Worm (Caenorhabditis elegans) whole organism, L4/young adult: ENCODE data around the gene srsx-25.

Source experiments
- W03F9.2 ChIP-seq: fragments of 150-350 bp; optimal IDR thresholded peaks from 2 replicates; lab custom pipeline; 2014; ENCODE audit warnings: missing biosample characterization, missing genetic modification characterization
- dao-5 ChIP-seq: sonication (generic microtip); optimal IDR thresholded peaks from 2 replicates; lab custom pipeline; 2016; ENCODE audit warnings: missing genotype, missing genetic modification characterization, moderate library complexity, missing compliant biosample characterization
- him-1 ChIP-seq: sonication (generic microtip); optimal IDR thresholded peaks from 2 replicates; lab custom pipeline; 2016; ENCODE audit warnings: missing genotype, missing genetic modification reagents, missing genetic modification characterization, missing compliant biosample characterization

The srsx-25 gene

DNA sequence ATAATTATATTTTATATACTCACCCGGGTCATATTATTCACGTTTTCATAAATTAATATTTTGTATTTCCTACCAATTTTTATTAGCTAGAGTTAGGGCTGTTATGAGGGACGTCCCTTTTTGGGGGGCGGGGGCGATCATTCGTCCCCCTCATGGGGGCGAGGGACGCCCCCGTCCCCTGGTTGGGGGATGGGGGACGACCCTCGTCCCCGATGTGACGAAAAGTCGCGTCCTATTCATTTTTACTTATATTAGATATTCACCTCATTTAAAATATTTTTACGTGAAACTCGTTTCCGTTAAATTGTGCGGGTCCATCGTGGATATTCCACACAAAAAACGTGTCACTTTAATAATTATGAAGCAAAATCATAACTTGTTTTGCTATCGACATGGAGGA lies 16.4 kb upstream of the srsx-25 start, which contains the start of gene W02A2.12:
Gene W02A2.12 (minus strand): TSS at position 240 of the 400 bp plus-strand sequence.
- TF ChIP-seq him-1 (tag; lab: Kevin White, UChicago): no peak
- no peak for TF ChIP-seq W03F9.2 (tag; lab: Kevin White, UChicago)
- no peak for TF ChIP-seq dao-5 (tag; lab: Kevin White, UChicago)

DNA sequence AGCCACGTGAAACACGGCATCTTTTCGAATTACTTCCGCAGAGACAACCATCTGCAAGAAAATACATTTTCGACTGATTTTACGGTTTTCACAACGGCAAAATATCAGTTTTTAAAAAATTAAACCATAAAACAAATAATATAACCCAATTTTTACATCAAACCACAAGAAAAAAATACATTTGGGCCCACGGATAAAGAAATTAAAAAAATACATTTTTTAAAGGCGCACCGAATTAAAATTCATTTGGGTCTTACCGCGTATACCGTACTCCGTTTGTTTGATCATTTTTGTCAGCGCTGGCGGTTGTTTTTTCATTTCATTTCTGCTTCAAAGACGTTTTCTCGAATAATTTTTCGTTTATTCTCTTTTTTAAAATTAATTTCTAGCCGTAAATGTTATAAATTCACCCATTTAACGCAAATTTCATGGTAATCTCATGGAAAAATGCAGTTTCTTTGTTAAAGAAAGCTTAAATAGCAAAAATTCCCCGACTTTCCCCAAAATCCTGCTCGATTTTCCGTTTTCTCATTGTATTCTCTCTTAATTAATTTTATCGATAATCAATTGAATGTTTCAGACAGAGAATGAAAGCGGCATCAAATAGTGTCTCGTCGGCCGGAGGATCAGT lies 11.7 kb upstream of the srsx-25 start, which contains the start of the genes rec-8 and mex-5:
Gene rec-8 (minus strand): TSS at position 51 of the 631 bp plus-strand sequence.
Gene mex-5 (plus strand): TSS at position 581 of the 631 bp plus-strand sequence.
- TF ChIP-seq him-1 (tag; lab: Kevin White, UChicago): no peak
- TF ChIP-seq W03F9.2 (tag; lab: Kevin White, UChicago): peak; percentile 27

DNA sequence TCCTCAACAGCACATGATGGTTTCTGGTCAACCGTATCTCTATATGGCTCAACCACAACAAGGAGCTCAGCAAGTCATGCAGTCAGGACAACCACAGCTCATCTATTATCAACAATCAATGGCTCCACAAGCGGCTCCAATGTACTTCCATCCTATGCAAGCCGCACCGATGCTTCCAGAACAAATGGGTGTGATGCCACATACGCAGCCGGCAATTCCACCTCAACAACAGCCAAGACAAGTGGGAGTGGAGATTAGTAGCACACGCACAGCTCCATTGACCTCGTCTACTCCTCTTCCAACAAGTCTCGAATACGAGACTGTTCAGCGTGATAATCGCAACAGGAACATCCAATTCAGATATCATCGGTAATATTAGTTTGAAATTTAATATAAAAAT lies 10.9 kb upstream of the srsx-25 start:
- TF ChIP-seq W03F9.2 (tag; lab: Kevin White, UChicago) (no peak), dao-5 (tag; lab: Kevin White, UChicago) (no peak)

DNA sequence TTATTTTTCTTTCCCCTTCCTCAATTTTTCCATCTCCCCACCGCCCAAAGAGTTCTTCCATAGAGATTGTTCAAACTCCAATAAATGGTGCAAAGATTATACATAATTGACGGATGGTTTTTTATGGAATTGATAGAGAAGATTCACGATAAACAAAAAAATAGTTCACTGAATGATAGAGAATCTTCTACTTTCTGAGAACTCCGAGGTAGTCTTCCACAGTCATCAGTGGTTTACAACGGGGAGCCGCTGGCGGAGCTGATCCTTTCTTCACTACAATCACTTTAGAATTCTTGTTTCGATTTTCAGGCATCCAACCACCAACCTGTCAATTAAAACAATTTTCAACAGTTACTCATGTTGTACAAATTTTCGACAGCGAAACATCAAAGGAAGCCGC lies 9.0 kb upstream of the srsx-25 start:
- TF ChIP-seq him-1 (tag; lab: Kevin White, UChicago) (no peak), W03F9.2 (tag; lab: Kevin White, UChicago) (no peak), dao-5 (tag; lab: Kevin White, UChicago) (no peak)

DNA sequence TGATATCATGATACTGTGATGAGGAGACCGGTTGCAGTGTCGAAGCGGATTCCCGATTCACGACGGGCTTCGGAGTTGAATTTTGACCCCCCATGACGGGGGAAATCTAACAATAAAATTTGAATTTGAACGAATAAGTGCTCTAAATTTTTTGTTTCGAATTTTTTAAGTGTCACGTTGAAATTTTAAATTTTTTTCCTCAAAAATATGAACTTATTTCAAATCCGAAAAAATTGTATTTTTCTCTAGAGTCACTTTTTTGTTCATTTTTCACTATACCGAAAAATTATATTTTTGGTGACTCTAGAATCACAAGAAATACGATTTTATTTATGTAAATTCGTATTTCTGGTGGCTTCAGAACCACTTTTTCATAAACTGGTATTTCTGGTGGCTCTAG lies 6.5 kb upstream of the srsx-25 start, which contains the start of gene W02A2.8:
Gene W02A2.8 (minus strand): TSS at position 101 of the 400 bp plus-strand sequence.
- TF ChIP-seq W03F9.2 (tag; lab: Kevin White, UChicago) (no peak), dao-5 (tag; lab: Kevin White, UChicago) (no peak)

DNA sequence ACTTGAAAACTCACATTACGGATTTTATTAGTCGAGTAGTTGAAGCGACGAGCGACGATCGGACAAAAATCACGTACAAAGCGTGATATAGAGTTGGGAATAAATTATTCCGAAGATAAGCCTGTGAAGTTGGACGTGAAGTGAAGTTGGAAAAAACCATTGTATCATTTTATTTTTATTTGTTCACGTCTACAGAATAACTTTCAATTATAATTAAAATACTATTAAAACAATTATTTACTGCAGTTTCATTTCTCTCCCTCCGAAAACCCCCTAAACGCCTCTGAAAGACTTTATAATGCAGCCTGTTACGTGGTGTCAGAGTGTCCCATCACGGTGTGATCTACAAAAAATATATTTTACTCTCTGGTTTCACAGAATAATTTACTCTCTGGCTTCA lies 4.8 kb upstream of the srsx-25 start, which contains the start of gene Y62E10A.3:
Gene Y62E10A.3 (minus strand): TSS at position 101 of the 400 bp plus-strand sequence.
- TF ChIP-seq dao-5 (tag; lab: Kevin White, UChicago): no peak
- TF ChIP-seq W03F9.2 (tag; lab: Kevin White, UChicago): no peak
- TF ChIP-seq him-1 (tag; lab: Kevin White, UChicago): no peak

DNA sequence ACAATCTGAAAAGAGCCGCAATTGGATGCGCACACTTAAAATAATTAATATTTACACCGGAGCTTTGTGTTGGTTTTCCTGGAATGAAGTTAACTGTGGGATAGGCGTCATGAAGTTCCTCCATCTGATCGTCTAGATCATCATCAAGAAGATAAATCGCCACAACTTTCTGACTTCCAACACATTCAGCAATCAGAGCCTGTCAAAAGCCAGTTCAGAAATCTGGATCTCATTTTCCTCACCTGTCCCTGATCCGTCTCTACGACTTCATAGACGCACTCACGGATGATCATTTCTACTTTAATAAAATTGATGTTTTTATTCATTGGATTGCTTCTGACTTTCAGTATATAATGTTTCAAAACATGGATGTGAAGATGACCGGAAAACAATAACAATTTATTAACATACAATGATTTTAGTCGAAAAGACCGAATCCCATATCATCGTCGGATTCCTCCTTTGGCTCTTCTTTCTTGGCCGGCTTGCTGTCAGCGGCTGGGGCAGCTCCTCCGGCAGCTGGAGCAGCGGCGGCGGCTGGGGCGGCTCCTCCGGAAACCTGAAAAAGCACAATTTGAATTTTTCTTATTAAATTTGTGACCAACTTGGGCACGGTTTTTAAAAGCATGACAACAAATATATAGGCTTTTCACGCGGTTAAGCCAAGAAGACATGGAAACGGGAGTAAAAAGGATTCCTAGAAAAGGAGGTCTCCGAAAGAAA lies 4.3 kb downstream of the srsx-25 start, which contains the start of gene agt-1:
Gene agt-1 (minus strand): TSS at position 293 of the 723 bp plus-strand sequence.
- TF ChIP-seq him-1 (tag; lab: Kevin White, UChicago) (no peak), W03F9.2 (tag; lab: Kevin White, UChicago) (no peak), dao-5 (tag; lab: Kevin White, UChicago) (no peak)

DNA sequence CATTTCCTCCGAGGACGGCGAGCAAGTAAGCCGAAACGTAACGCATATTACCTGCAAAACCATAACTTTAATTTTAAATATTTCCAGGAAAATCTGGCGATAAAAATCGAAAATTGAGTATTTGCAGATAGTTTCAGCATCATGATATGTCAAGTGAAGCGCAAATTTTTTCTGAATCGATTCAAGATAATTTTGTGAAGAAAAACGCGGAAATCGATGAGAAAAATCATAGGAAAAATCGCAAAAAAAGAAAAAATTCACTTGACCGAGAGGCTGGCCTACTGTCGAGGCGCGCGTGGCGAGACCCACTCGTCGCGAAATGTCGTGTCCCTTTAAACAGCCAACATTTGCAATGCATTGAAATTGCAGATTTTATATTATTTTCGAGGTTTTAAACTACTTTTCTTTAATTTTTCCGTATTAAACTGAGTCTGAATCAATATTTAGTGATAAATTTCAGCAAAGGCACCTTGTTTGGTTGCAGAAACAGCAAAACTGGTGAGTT lies 5.3 kb downstream of the srsx-25 start, which contains the start of the genes rla-2, popl-7 and Y62E10A.24:
Gene rla-2 (minus strand): TSS at position 51 of the 505 bp plus-strand sequence.
Gene popl-7 (plus strand): TSS at position 455 of the 505 bp plus-strand sequence.
Gene Y62E10A.24 (plus strand): TSS at position 476 of the 505 bp plus-strand sequence.
- no peak for TF ChIP-seq him-1 (tag; lab: Kevin White, UChicago)
- TF ChIP-seq dao-5 (tag; lab: Kevin White, UChicago): no peak

DNA sequence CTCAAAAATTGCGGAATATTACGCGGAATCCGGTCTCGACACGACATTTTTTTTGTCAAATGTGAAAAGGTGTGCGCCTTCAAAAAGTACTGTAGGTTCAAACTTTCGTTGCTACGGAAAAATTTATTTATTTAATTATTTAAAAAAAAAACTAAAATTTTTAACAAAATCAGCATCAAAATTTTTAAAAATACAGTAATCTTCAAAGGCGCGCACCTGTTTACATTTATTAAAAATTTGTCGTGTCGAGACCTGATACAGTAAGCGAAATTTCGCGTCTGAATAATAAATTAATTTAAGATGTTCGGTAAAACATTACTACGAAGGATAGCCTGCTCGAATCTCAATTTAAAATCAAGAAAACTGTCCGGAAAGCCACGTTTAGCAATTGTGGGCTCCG lies 6.7 kb downstream of the srsx-25 start, which contains the start of gene Y62E10A.6:
Gene Y62E10A.6 (plus strand): TSS at position 301 of the 400 bp plus-strand sequence.
- no peak for TF ChIP-seq W03F9.2 (tag; lab: Kevin White, UChicago)
- TF ChIP-seq him-1 (tag; lab: Kevin White, UChicago): no peak
- no peak for TF ChIP-seq dao-5 (tag; lab: Kevin White, UChicago)

DNA sequence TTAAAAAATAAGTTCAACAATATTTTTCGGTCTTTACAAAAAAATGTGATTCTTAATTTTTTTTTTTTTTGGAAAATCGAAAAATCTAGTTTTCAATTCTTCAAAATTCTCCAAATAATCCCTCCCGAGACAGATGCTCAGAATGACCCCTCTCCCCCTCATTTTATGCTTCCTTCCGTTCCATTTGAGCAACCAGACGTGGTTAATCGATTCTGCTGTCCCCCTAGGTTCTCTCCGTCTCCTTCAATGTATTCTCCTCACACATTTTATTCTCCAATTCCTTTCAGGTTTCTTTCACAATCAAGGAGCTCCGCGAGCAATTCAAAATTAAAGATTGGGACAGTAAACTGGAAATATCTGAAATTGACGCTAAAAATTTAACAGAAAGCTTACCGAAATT lies 9.9 kb downstream of the srsx-25 start:
- TF ChIP-seq W03F9.2 (tag; lab: Kevin White, UChicago): no peak
- TF ChIP-seq him-1 (tag; lab: Kevin White, UChicago): no peak
- no peak for TF ChIP-seq dao-5 (tag; lab: Kevin White, UChicago)

DNA sequence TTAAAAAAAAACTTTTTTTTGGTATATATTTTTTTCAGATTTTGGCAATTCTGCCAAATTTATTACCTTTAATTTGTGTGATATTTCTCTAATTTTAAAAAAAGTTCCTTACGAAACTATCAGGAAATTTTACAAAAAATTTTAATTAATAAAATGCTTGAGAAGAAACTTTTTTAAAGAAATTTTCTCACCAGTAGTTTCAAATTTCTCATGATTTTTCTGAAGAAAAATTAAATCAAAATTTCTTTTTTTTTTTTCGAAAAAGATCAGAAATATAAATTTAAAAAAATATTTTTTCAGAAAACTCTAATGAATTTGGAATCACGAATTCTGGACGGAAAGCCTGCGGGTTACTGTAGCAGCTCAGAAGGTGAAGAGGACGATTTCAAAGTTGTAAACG lies 12.7 kb downstream of the srsx-25 start, which contains the start of gene mau-8:
Gene mau-8 (plus strand): TSS at position 301 of the 400 bp plus-strand sequence.
- TF ChIP-seq him-1 (tag; lab: Kevin White, UChicago) (no peak), W03F9.2 (tag; lab: Kevin White, UChicago) (no peak), dao-5 (tag; lab: Kevin White, UChicago) (no peak)

DNA sequence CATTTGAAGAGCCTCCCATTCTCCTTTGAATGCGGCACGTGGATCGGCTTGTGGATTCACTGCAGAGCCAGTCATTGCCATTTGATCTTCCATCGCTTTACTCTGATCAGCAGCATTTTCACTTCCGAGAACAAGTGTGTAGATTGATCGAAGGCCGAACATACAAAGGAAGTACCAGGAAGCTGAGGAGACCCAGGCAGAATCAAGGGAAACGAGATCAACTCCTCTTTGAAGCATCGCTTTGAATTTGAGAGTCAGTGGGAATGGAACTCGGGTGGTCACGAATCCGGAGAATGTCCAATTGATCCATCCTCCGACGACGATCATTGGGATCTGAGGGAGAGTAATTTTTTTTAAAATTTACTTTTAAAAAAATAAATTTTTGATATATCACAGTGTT lies 15.5 kb downstream of the srsx-25 start:
- TF ChIP-seq him-1 (tag; lab: Kevin White, UChicago): no peak

DNA sequence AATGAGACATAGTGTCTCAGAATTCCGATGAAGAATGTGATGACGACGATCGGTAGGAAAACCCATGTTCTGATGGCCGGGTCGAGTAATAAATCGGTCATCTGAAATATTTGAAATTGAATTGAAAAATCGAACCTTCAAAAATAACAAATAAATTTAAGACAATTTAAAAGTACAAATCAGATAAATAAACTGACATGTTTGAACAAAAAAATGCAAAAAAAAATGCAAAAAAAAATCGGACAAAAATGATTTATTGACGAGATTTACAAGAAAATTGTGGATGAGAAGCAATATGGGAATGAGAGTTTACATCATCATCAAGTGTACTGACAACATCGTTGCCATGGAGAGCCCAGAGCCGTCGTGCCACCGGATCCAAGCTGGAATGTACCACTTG lies 16.9 kb downstream of the srsx-25 start, which contains the start of gene emc-3:
Gene emc-3 (minus strand): TSS at position 101 of the 400 bp plus-strand sequence.
- TF ChIP-seq dao-5 (tag; lab: Kevin White, UChicago) (no peak), him-1 (tag; lab: Kevin White, UChicago) (no peak), W03F9.2 (tag; lab: Kevin White, UChicago) (no peak)
